Fruit fly (Drosophila melanogaster): Measurements from ENCODE around the gene CG18731.

CG18731 gene

dm6 chr3R:29771645-29772089, 46.8 kb downstream of the CG18731 start (continued):
- peak; percentile 76 for TF ChIP-seq kni (GFP tag; optimal IDR thresholded peaks at IDR 0.05)
- TF ChIP-seq B-H1 (GFP tag; IDR thresholded peaks at IDR 0.05), result no peak; the same call in 2 of the 3 replicates
- no peak for TF ChIP-seq CG11560 (tag; IDR thresholded peaks at IDR 0.05)
- TF ChIP-seq Dad (GFP tag; optimal IDR thresholded peaks at IDR 0.05), result no peak
- peak; percentile 59 for TF ChIP-seq Deaf1 (tag; optimal IDR thresholded peaks at IDR 0.05)
- TF ChIP-seq CG12299 (tag; optimal IDR thresholded peaks at IDR 0.05), result no peak
- TF ChIP-seq MBD-R2 (GFP tag; IDR thresholded peaks at IDR 0.05), result no peak
- TF ChIP-seq CG42726 (GFP tag; IDR thresholded peaks at IDR 0.05; ENCODE audit: partially characterized antibody), result no peak
- TF ChIP-seq Xbp1 (GFP tag; optimal IDR thresholded peaks at IDR 0.05), result no peak
- TF ChIP-seq CG11398 (GFP tag; optimal IDR thresholded peaks at IDR 0.05), result no peak
- no peak for TF ChIP-seq CG31224 (GFP tag; IDR thresholded peaks at IDR 0.05)
- peak; percentile 11 for TF ChIP-seq Atf3 (GFP tag; optimal IDR thresholded peaks at IDR 0.05)
- TF ChIP-seq Hr3 (GFP tag; optimal IDR thresholded peaks at IDR 0.05), result no peak
- no peak for TF ChIP-seq CG2120 (GFP tag; optimal IDR thresholded peaks at IDR 0.05)
- TF ChIP-seq crol (GFP tag; IDR thresholded peaks at IDR 0.05), result peak; percentile 96
- no peak for TF ChIP-seq da (GFP tag; optimal IDR thresholded peaks at IDR 0.05)
- TF ChIP-seq Vsx1 (GFP tag; optimal IDR thresholded peaks at IDR 0.05), result no peak
- no peak for TF ChIP-seq Elba2 (GFP tag; optimal IDR thresholded peaks at IDR 0.05)
- TF ChIP-seq Lim3 (GFP tag; IDR thresholded peaks at IDR 0.05), result no peak
- peak; percentile 6 for TF ChIP-seq Nf-YC (tag; optimal IDR thresholded peaks at IDR 0.05)
- no peak for TF ChIP-seq knrl (GFP tag; IDR thresholded peaks at IDR 0.05; ENCODE audit: partially characterized antibody)
- TF ChIP-seq gsb (GFP tag; IDR thresholded peaks at IDR 0.05), result no peak
- TF ChIP-seq HLHmδ (GFP tag; optimal IDR thresholded peaks at IDR 0.05), result peak; percentile 59
- no peak for TF ChIP-seq bowl (GFP tag; IDR thresholded peaks at IDR 0.05)
- peak; percentile 70 for TF ChIP-seq oc (tag; optimal IDR thresholded peaks at IDR 0.05)
- peak; percentile 23; the same call in 1 of the 3 replicates for TF ChIP-seq ken (GFP tag; IDR thresholded peaks at IDR 0.05)
- no peak for TF ChIP-seq CG8388 (GFP tag; optimal IDR thresholded peaks at IDR 0.05)
- no peak for TF ChIP-seq peb (GFP tag; IDR thresholded peaks at IDR 0.05)
- no peak for TF ChIP-seq pnt (GFP tag; optimal IDR thresholded peaks at IDR 0.05)
- peak; percentile 24 for TF ChIP-seq B-H2 (GFP tag; optimal IDR thresholded peaks at IDR 0.05)
- no peak for TF ChIP-seq CG7372 (GFP tag; IDR thresholded peaks at IDR 0.05)
- TF ChIP-seq nerfin-2 (GFP tag; IDR thresholded peaks at IDR 0.05; ENCODE audit: partially characterized antibody), result no peak; the same call in 1 of the 2 replicates
- TF ChIP-seq NK7.1 (GFP tag; optimal IDR thresholded peaks at IDR 0.05), result no peak
- no peak for TF ChIP-seq crc (GFP tag; optimal IDR thresholded peaks at IDR 0.05)
- no peak for TF ChIP-seq ftz-f1 (GFP tag; optimal IDR thresholded peaks at IDR 0.05)
- TF ChIP-seq Abd-B (GFP tag; optimal IDR thresholded peaks at IDR 0.05), result no peak
- TF ChIP-seq ssp (GFP tag; IDR thresholded peaks at IDR 0.05), result no peak
- no peak for TF ChIP-seq Sry-β (GFP tag; optimal IDR thresholded peaks at IDR 0.05)
- no peak for TF ChIP-seq CG6689 (GFP tag; IDR thresholded peaks at IDR 0.05)
- TF ChIP-seq nerfin-1 (tag; optimal IDR thresholded peaks at IDR 0.05), result peak; percentile 74
- TF ChIP-seq hbn (GFP tag; IDR thresholded peaks at IDR 0.05; ENCODE audit: partially characterized antibody), result peak; percentile 42; the same call in 1 of the 2 replicates
- peak; percentile 69; the same call in 1 of the 2 replicates for TF ChIP-seq amos (GFP tag; IDR thresholded peaks at IDR 0.05; ENCODE audit: partially characterized antibody)
- TF ChIP-seq CG15601 (tag; optimal IDR thresholded peaks at IDR 0.05), result peak; percentile 38
- TF ChIP-seq cwo (GFP tag; optimal IDR thresholded peaks at IDR 0.05), result peak; percentile 21
- no peak for TF ChIP-seq CG3407 (GFP tag; optimal IDR thresholded peaks at IDR 0.05)
- no peak for TF ChIP-seq CG10366 (GFP tag; IDR thresholded peaks at IDR 0.05)
- TF ChIP-seq CG2202 (tag; optimal IDR thresholded peaks at IDR 0.05), result peak; percentile 13
- no peak for TF ChIP-seq sisA (GFP tag; IDR thresholded peaks at IDR 0.05)
- TF ChIP-seq Pdp1 (GFP tag; optimal IDR thresholded peaks at IDR 0.05), result peak in 1 of 2 experiments; percentile 88
- no peak for TF ChIP-seq CG7987 (GFP tag; optimal IDR thresholded peaks at IDR 0.05)
- TF ChIP-seq lmd (GFP tag; IDR thresholded peaks at IDR 0.05), result no peak

Data from whole organism, embryonic.